Fruit fly (Drosophila melanogaster) whole organism, embryonic: ENCODE results near the gene sick.

Source experiments
- Awh ChIP-seq: fragments of 200-800 bp; sonication (Bioruptor generic); IDR thresholded peaks from 2 replicates; pipeline ENCODE4, ENCODE4 v1.3.6; 2022; ENCODE audit warnings: missing biosample characterization, missing genetic modification characterization
- CG13775 ChIP-seq: fragments of 200-800 bp; sonication (Bioruptor generic); optimal IDR thresholded peaks from 3 replicates; lab custom pipeline; 2017; ENCODE audit warnings: missing biosample characterization, mild to moderate bottlenecking, missing genetic modification characterization
- CG14710 ChIP-seq: fragments of 200-800 bp; sonication (Bioruptor generic); optimal IDR thresholded peaks from 3 replicates; lab custom pipeline; 2019; ENCODE audit warnings: missing biosample characterization, mild to moderate bottlenecking, missing genetic modification characterization, moderate library complexity
- CG15011 ChIP-seq: fragments of 200-800 bp; sonication (Bioruptor generic); optimal IDR thresholded peaks from 3 replicates; lab custom pipeline; 2018; ENCODE audit warnings: missing biosample characterization, mild to moderate bottlenecking, missing genetic modification characterization
- CG15479 ChIP-seq: fragments of 200-800 bp; sonication (Bioruptor generic); optimal IDR thresholded peaks from 3 replicates; lab custom pipeline; 2019; ENCODE audit warnings: missing biosample characterization, mild to moderate bottlenecking, missing genetic modification characterization, moderate library complexity
- CG2889 ChIP-seq: fragments of 200-800 bp; sonication (Bioruptor generic); IDR thresholded peaks from 3 replicates; pipeline ENCODE4 v1.3.6; 2022; ENCODE audit warnings: missing biosample characterization, missing genetic modification characterization
- CG31441 ChIP-seq: fragments of 200-800 bp; sonication (Bioruptor generic); IDR thresholded peaks from 2 replicates; pipeline ENCODE4 v1.3.6; 2022; ENCODE audit warnings: missing biosample characterization, missing genetic modification characterization
- CG32767 ChIP-seq: fragments of 200-800 bp; sonication (Bioruptor generic); IDR thresholded peaks from 2 replicates; pipeline ENCODE4 v1.3.6; 2022; ENCODE audit warnings: missing biosample characterization, missing genetic modification characterization
- CG4360 ChIP-seq: fragments of 200-800 bp; sonication (Bioruptor generic); IDR thresholded peaks from 2 replicates; pipeline ENCODE4 v1.3.6; 2022; ENCODE audit warnings: missing biosample characterization, missing genetic modification characterization
- CG4730 ChIP-seq: fragments of 200-800 bp; sonication (Bioruptor generic); IDR thresholded peaks from 2 replicates; pipeline ENCODE4 v1.3.6; 2022; ENCODE audit warnings: missing biosample characterization, missing genetic modification characterization
- CG5180 ChIP-seq: fragments of 200-800 bp; sonication (Bioruptor generic); optimal IDR thresholded peaks from 3 replicates; lab custom pipeline; 2017; ENCODE audit warnings: missing biosample characterization, missing genetic modification characterization, mild to moderate bottlenecking, moderate library complexity, missing genetic modification reagents
- CG6765 ChIP-seq: fragments of 200-800 bp; sonication (Bioruptor generic); optimal IDR thresholded peaks from 3 replicates; lab custom pipeline; 2017; ENCODE audit warnings: missing biosample characterization, mild to moderate bottlenecking, missing genetic modification characterization
- CG6791 ChIP-seq: fragments of 200-800 bp; sonication (Bioruptor generic); IDR thresholded peaks from 3 replicates; pipeline ENCODE4 v1.3.6; 2022; ENCODE audit warnings: missing biosample characterization, missing genetic modification characterization; ENCODE audit not compliant: partially characterized antibody
- CG6813 ChIP-seq: fragments of 200-800 bp; sonication (Bioruptor generic); optimal IDR thresholded peaks from 2 replicates; lab custom pipeline; 2017; ENCODE audit warnings: missing biosample characterization, missing genetic modification characterization, mild to moderate bottlenecking, moderate library complexity, missing genetic modification reagents
- CG7987 ChIP-seq: fragments of 200-800 bp; sonication (Bioruptor generic); optimal IDR thresholded peaks from 2 replicates; lab custom pipeline; 2018; ENCODE audit warnings: missing biosample characterization, mild to moderate bottlenecking, missing genetic modification characterization, moderate library complexity
- CG8359 ChIP-seq: fragments of 200-800 bp; sonication (Bioruptor generic); optimal IDR thresholded peaks from 2 replicates; lab custom pipeline; 2017; ENCODE audit warnings: missing biosample characterization, mild to moderate bottlenecking, missing genetic modification characterization, borderline replicate concordance
- CG9437 ChIP-seq: fragments of 200-800 bp; sonication (Bioruptor generic); optimal IDR thresholded peaks from 2 replicates; lab custom pipeline; 2018; ENCODE audit warnings: missing biosample characterization, mild to moderate bottlenecking, missing genetic modification characterization
- CG9932 ChIP-seq: fragments of 200-800 bp; sonication (Bioruptor generic); IDR thresholded peaks from 2 replicates; pipeline ENCODE4 v1.3.6; 2022; ENCODE audit warnings: missing biosample characterization, missing genetic modification characterization
- Dbx ChIP-seq: fragments of 200-800 bp; sonication (Bioruptor generic); IDR thresholded peaks from 3 replicates; pipeline ENCODE4 v1.3.6; 2022; ENCODE audit warnings: missing biosample characterization, missing genetic modification characterization
- Dip3 ChIP-seq: fragments of 200-800 bp; sonication (Bioruptor generic); optimal IDR thresholded peaks from 3 replicates; lab custom pipeline; 2016; ENCODE audit warnings: missing biosample characterization, missing genetic modification characterization
- Gsc ChIP-seq: fragments of 200-800 bp; sonication (Bioruptor generic); IDR thresholded peaks from 2 replicates; pipeline ENCODE4 v1.3.6; 2022; ENCODE audit warnings: missing biosample characterization, missing genetic modification characterization
- HLH4C ChIP-seq: fragments of 200-800 bp; sonication (Bioruptor generic); IDR thresholded peaks from 3 replicates; pipeline ENCODE4 v1.3.6; 2022; ENCODE audit warnings: missing biosample characterization, missing genetic modification characterization; ENCODE audit not compliant: partially characterized antibody
- Hr78 ChIP-seq, 2 experiments: fragments of 200-800 bp in 1 of 2; fragments of >200 bp in 1 of 2; sonication (Bioruptor generic) in 1 of 2; optimal IDR thresholded peaks; 2 replicates each; lab custom pipeline; 2017 to 2019; ENCODE audit warnings: missing biosample characterization in 2 of 2, missing genetic modification characterization in 2 of 2, mild to moderate bottlenecking in 1 of 2, moderate library complexity in 1 of 2
- Jarid2 ChIP-seq: fragments of 200-800 bp; sonication (Bioruptor generic); optimal IDR thresholded peaks from 3 replicates; lab custom pipeline; 2017; ENCODE audit warnings: mild to moderate bottlenecking, missing biosample characterization, missing genetic modification reagents, missing genetic modification characterization
- MBD-R2 ChIP-seq: fragments of 200-800 bp; sonication (Bioruptor generic); IDR thresholded peaks from 2 replicates; pipeline ENCODE4 v1.3.6; 2022; ENCODE audit warnings: missing biosample characterization, missing genetic modification characterization
- MESR4 ChIP-seq: fragments of 200-800 bp; sonication (Bioruptor generic); optimal IDR thresholded peaks from 2 replicates; lab custom pipeline; 2018; ENCODE audit warnings: missing biosample characterization, mild to moderate bottlenecking, missing genetic modification characterization, moderate library complexity
- Med ChIP-seq: fragments of 200-800 bp; sonication (Bioruptor generic); peaks from one replicate; lab custom pipeline; 2016; ENCODE audit warnings: missing biosample characterization, missing genetic modification characterization, mild to moderate bottlenecking, inconsistent platforms, moderate library complexity
- Nf-YC ChIP-seq: fragments of 200-800 bp; optimal IDR thresholded peaks from 3 replicates; lab custom pipeline; 2019; ENCODE audit warnings: missing biosample characterization, mild to moderate bottlenecking, missing genetic modification characterization, moderate library complexity
- Side ChIP-seq: fragments of 200-800 bp; sonication (Bioruptor generic); optimal IDR thresholded peaks from 2 replicates; lab custom pipeline; 2016; ENCODE audit warnings: missing biosample characterization, missing genetic modification characterization
- Sry-δ ChIP-seq: fragments of 200-800 bp; sonication (Bioruptor generic); optimal IDR thresholded peaks from 2 replicates; lab custom pipeline; 2016; ENCODE audit warnings: missing biosample characterization, missing genetic modification characterization
- Usf ChIP-seq: fragments of 200-800 bp; sonication (Bioruptor generic); optimal IDR thresholded peaks from 2 replicates; lab custom pipeline; 2017; ENCODE audit warnings: missing genotype, missing biosample characterization, missing genetic modification characterization
- al ChIP-seq: fragments of 200-800 bp; sonication (Bioruptor generic); IDR thresholded peaks from 2 replicates; pipeline ENCODE4 v1.3.6; 2022; ENCODE audit warnings: missing biosample characterization, missing genetic modification characterization
- croc ChIP-seq: fragments of 200-800 bp; sonication (Bioruptor generic); conservative IDR thresholded peaks from 3 replicates; pipeline ENCODE4 v1.3.6; 2022; ENCODE audit warnings: missing biosample characterization, missing genetic modification characterization
- da ChIP-seq: fragments of 200-800 bp; sonication (Bioruptor generic); optimal IDR thresholded peaks from 2 replicates; lab custom pipeline; 2016; ENCODE audit warnings: missing biosample characterization, missing genetic modification characterization
- gro ChIP-seq: fragments of 200-800 bp; sonication (Bioruptor generic); optimal IDR thresholded peaks from 2 replicates; lab custom pipeline; 2016; ENCODE audit warnings: missing biosample characterization, missing genetic modification characterization
- kni ChIP-seq: fragments of 200-800 bp; sonication (Bioruptor generic); optimal IDR thresholded peaks from 3 replicates; lab custom pipeline; 2017; ENCODE audit warnings: mild to moderate bottlenecking, missing biosample characterization, missing genetic modification reagents, missing genetic modification characterization
- lilli ChIP-seq: fragments of 200-800 bp; sonication (Bioruptor generic); optimal IDR thresholded peaks from 3 replicates; lab custom pipeline; 2016; ENCODE audit warnings: missing biosample characterization, missing genetic modification characterization
- nerfin-1 ChIP-seq: fragments of 200-800 bp; sonication (Bioruptor generic); optimal IDR thresholded peaks from 3 replicates; lab custom pipeline; 2019; ENCODE audit warnings: missing biosample characterization, mild to moderate bottlenecking, missing genetic modification characterization, moderate library complexity
- odd ChIP-seq: fragments of 200-800 bp; sonication (Bioruptor generic); optimal IDR thresholded peaks from 2 replicates; lab custom pipeline; 2017; ENCODE audit warnings: missing biosample characterization, mild to moderate bottlenecking, missing genetic modification characterization
- pita ChIP-seq: fragments of 200-800 bp; sonication (Bioruptor generic); optimal IDR thresholded peaks from 2 replicates; lab custom pipeline; 2017; ENCODE audit warnings: missing biosample characterization, mild to moderate bottlenecking, missing genetic modification characterization
- prd ChIP-seq, 3 experiments: fragments of >200 bp in 2 of 3; fragments of 200-800 bp in 1 of 3; sonication (Bioruptor generic) in 1 of 3; optimal IDR thresholded peaks in 2 of 3; IDR thresholded peaks in 1 of 3; 2 replicates in 2 of 3; 3 replicates in 1 of 3; pipeline versions ENCODE4 v1.3.6 to Lab custom; 2017 to 2022; ENCODE audit warnings: missing biosample characterization in 1 of 3, missing genetic modification characterization in 1 of 3
- psq ChIP-seq: fragments of 200-800 bp; sonication (Bioruptor generic); optimal IDR thresholded peaks from 2 replicates; lab custom pipeline; 2017; ENCODE audit warnings: missing biosample characterization, missing genetic modification characterization
- pum ChIP-seq: fragments of 200-800 bp; sonication (Bioruptor generic); optimal IDR thresholded peaks from 2 replicates; lab custom pipeline; 2016; ENCODE audit warnings: missing biosample characterization, missing genetic modification characterization
- pzg ChIP-seq: fragments of 200-800 bp; sonication (Bioruptor generic); optimal IDR thresholded peaks from 3 replicates; lab custom pipeline; 2018; ENCODE audit warnings: missing biosample characterization, mild to moderate bottlenecking, missing genetic modification characterization, moderate library complexity
- ro ChIP-seq: fragments of 200-800 bp; sonication (Bioruptor generic); IDR thresholded peaks from 2 replicates; pipeline ENCODE4 v1.3.6; 2022; ENCODE audit warnings: missing biosample characterization, missing genetic modification characterization
- sens ChIP-seq: fragments of 200-800 bp; sonication (Bioruptor generic); peaks from one replicate; lab custom pipeline; 2016; ENCODE audit warnings: missing biosample characterization, missing genetic modification characterization
- sr ChIP-seq: fragments of 200-800 bp; sonication (Bioruptor generic); IDR thresholded peaks from 3 replicates; pipeline ENCODE4 v1.3.6; 2022; ENCODE audit warnings: missing biosample characterization, missing genetic modification characterization
- tin ChIP-seq: fragments of 200-800 bp; sonication (Bioruptor generic); optimal IDR thresholded peaks from 3 replicates; lab custom pipeline; 2016; ENCODE audit warnings: missing biosample characterization, missing genetic modification characterization
- tio ChIP-seq: fragments of 200-800 bp; sonication (Bioruptor generic); optimal IDR thresholded peaks from 2 replicates; lab custom pipeline; 2017; ENCODE audit warnings: missing biosample characterization, missing genetic modification characterization, inconsistent platforms
- tna ChIP-seq: fragments of 200-800 bp; sonication (Bioruptor generic); IDR thresholded peaks from 2 replicates; pipeline ENCODE4 v1.3.6; 2022; ENCODE audit warnings: missing biosample characterization, missing genetic modification characterization; ENCODE audit not compliant: partially characterized antibody
- zfh2 ChIP-seq: fragments of 200-800 bp; sonication (Bioruptor generic); optimal IDR thresholded peaks from 2 replicates; lab custom pipeline; 2016; ENCODE audit warnings: missing biosample characterization, missing genetic modification characterization

Gene sick

dm6 chr2L:19756716-19757115 is 39.4 kb upstream of the sick start, which contains the start of gene CG10631 (continued):
- no peak for TF ChIP-seq Side (GFP tag; lab: Kevin White, UChicago)
- no peak for TF ChIP-seq tin (GFP tag; lab: Kevin White, UChicago)
- TF ChIP-seq psq = no peak
- TF ChIP-seq Nf-YC (tag; lab: Kevin White, UChicago) = peak; percentile 9
- TF ChIP-seq tna (GFP tag; lab: Robert Waterston, UW) = peak; percentile 81
- TF ChIP-seq Awh (GFP tag; lab: Robert Waterston, UW) = no peak
- TF ChIP-seq Jarid2 = peak; percentile 63
- TF ChIP-seq gro (GFP tag; lab: Kevin White, UChicago) = no peak
- TF ChIP-seq zfh2 (GFP tag; lab: Kevin White, UChicago) = no peak
- TF ChIP-seq Hr78 (GFP tag; optimal IDR thresholded peaks at IDR 0.05; lab: Kevin White, UChicago) = no peak
- TF ChIP-seq kni (GFP tag; lab: Kevin White, UChicago) = no peak
- no peak for TF ChIP-seq CG5180
- TF ChIP-seq CG15011 (GFP tag; lab: Kevin White, UChicago) = no peak
- no peak for TF ChIP-seq al
- TF ChIP-seq HLH4C (GFP tag; lab: Robert Waterston, UW) = peak; percentile 75
- no peak for TF ChIP-seq CG7987 (GFP tag; lab: Kevin White, UChicago)
- TF ChIP-seq Dip3 (GFP tag; lab: Kevin White, UChicago) = no peak
- TF ChIP-seq CG6791 = peak; percentile 78
- TF ChIP-seq Med (GFP tag; lab: Kevin White, UChicago) = peak; percentile 75
- TF ChIP-seq CG32767 (GFP tag; lab: Robert Waterston, UW) = no peak
- peak; percentile 70 for TF ChIP-seq MBD-R2 (GFP tag; lab: Robert Waterston, UW)
- no peak for TF ChIP-seq CG2889
- no peak for TF ChIP-seq lilli (GFP tag; lab: Kevin White, UChicago)
- TF ChIP-seq Sry-δ (GFP tag; lab: Kevin White, UChicago) = peak; percentile 89
- no peak for TF ChIP-seq croc (GFP tag; lab: Robert Waterston, UW)
- TF ChIP-seq pum (GFP tag; lab: Kevin White, UChicago) = no peak
- no peak for TF ChIP-seq CG31441
- no peak for TF ChIP-seq odd (GFP tag; lab: Kevin White, UChicago)
- no peak for TF ChIP-seq sens
- TF ChIP-seq CG4360 (GFP tag; lab: Robert Waterston, UW) = peak; percentile 58
- no peak for TF ChIP-seq CG6765 (GFP tag; lab: Kevin White, UChicago)
- TF ChIP-seq Dbx (GFP tag; lab: Robert Waterston, UW) = 0 out of 3 replicates have a peak, but pooled peaks have one; percentile 22
- no peak for TF ChIP-seq ro (GFP tag; lab: Robert Waterston, UW)
- TF ChIP-seq Gsc (GFP tag; lab: Robert Waterston, UW) = no peak
- no peak for TF ChIP-seq CG9437
- no peak for TF ChIP-seq prd (optimal IDR thresholded peaks at IDR 0.05; lab: Kevin White, UChicago)
- TF ChIP-seq prd (GFP tag; IDR thresholded peaks at IDR 0.05; lab: Robert Waterston, UW) = no peak
- TF ChIP-seq MESR4 = peak; percentile 40
- TF ChIP-seq tio (GFP tag; lab: Kevin White, UChicago) = no peak
- peak; percentile 68 for TF ChIP-seq pzg
- no peak for TF ChIP-seq Usf (GFP tag; lab: Kevin White, UChicago)
- TF ChIP-seq CG14710 (tag; lab: Kevin White, UChicago) = no peak
- TF ChIP-seq CG6813 (GFP tag; lab: Kevin White, UChicago) = no peak
- TF ChIP-seq CG13775 (GFP tag; lab: Kevin White, UChicago) = no peak
- TF ChIP-seq nerfin-1 (tag; lab: Kevin White, UChicago) = no peak
- TF ChIP-seq CG9932 (GFP tag; lab: Robert Waterston, UW) = peak; percentile 41; the same call in 1 of the 2 replicates
- no peak for TF ChIP-seq CG15479 (GFP tag; lab: Kevin White, UChicago)
- no peak for TF ChIP-seq CG8359 (GFP tag; lab: Kevin White, UChicago)
- TF ChIP-seq CG4730 (GFP tag; lab: Robert Waterston, UW) = no peak
- TF ChIP-seq sr = no peak
- TF ChIP-seq da = no peak
- TF ChIP-seq pita (GFP tag; lab: Kevin White, UChicago) = no peak
